Worm (Caenorhabditis elegans) whole organism, L3 larva: ENCODE results near the gene E02H1.6.
A peak's percentile ranks its signal among the peaks of the same experiment; 100 is the strongest.

Source experiments
- R02D3.7 ChIP-seq: fragments of 150-350 bp; optimal IDR thresholded peaks from 2 replicates; lab custom pipeline; 2014; ENCODE audit warnings: missing biosample characterization, missing genetic modification characterization
- aly-2 ChIP-seq: fragments of 150-350 bp; optimal IDR thresholded peaks from 2 replicates; lab custom pipeline; 2014; ENCODE audit warnings: missing biosample characterization, missing genetic modification characterization
- ama-1 ChIP-seq: fragments of 150-350 bp; optimal IDR thresholded peaks from 2 replicates; lab custom pipeline; 2018
- ceh-16 ChIP-seq: sonication (generic microtip); optimal IDR thresholded peaks from 2 replicates; lab custom pipeline; 2017; ENCODE audit warnings: missing biosample characterization, missing genetic modification characterization
- ceh-28 ChIP-seq: fragments of 150-350 bp; optimal IDR thresholded peaks from 2 replicates; lab custom pipeline; 2014; ENCODE audit warnings: missing biosample characterization, missing genetic modification reagents, missing genetic modification characterization
- ceh-82 ChIP-seq: fragments of 150-350 bp; optimal IDR thresholded peaks from 2 replicates; lab custom pipeline; 2014; ENCODE audit warnings: missing biosample characterization, missing genetic modification characterization
- ceh-9 ChIP-seq: sonication (generic microtip); optimal IDR thresholded peaks from 2 replicates; lab custom pipeline; 2018; ENCODE audit warnings: missing biosample characterization, missing genetic modification characterization
- daf-12 ChIP-seq: fragments of 150-350 bp; optimal IDR thresholded peaks from 2 replicates; lab custom pipeline; 2014; ENCODE audit warnings: missing biosample characterization, missing genetic modification reagents, missing genetic modification characterization
- egl-27 ChIP-seq: sonication (generic microtip); optimal IDR thresholded peaks from 4 replicates; lab custom pipeline; 2017; ENCODE audit warnings: missing biosample characterization, missing genetic modification reagents, missing genetic modification characterization
- egl-5 ChIP-seq: fragments of 150-350 bp; optimal IDR thresholded peaks from 2 replicates; lab custom pipeline; 2017; ENCODE audit warnings: missing biosample characterization, missing genetic modification reagents, missing genetic modification characterization, inconsistent platforms
- elt-1 ChIP-seq: fragments of 150-350 bp; optimal IDR thresholded peaks from 2 replicates; lab custom pipeline; 2014; ENCODE audit warnings: missing biosample characterization, missing genetic modification characterization
- elt-2 ChIP-seq: sonication (generic microtip); optimal IDR thresholded peaks from 2 replicates; lab custom pipeline; 2016; ENCODE audit warnings: missing genetic modification reagents, mild to moderate bottlenecking, missing genetic modification characterization, missing compliant biosample characterization
- eor-1 ChIP-seq, 2 experiments: fragments of 150-350 bp; optimal IDR thresholded peaks; 2 replicates each; lab custom pipeline; 2014 to 2018; ENCODE audit warnings: missing biosample characterization in 2 of 2, missing genetic modification characterization in 2 of 2
- fkh-10 ChIP-seq: sonication (generic microtip); optimal IDR thresholded peaks from 2 replicates; lab custom pipeline; 2017; ENCODE audit warnings: missing biosample characterization, missing genetic modification reagents, missing genetic modification characterization
- fkh-2 ChIP-seq: fragments of 150-350 bp; optimal IDR thresholded peaks from 2 replicates; lab custom pipeline; 2014; ENCODE audit warnings: missing biosample characterization, missing genetic modification reagents, missing genetic modification characterization
- fos-1 ChIP-seq: fragments of 150-350 bp; optimal IDR thresholded peaks from 2 replicates; lab custom pipeline; 2014; ENCODE audit warnings: missing biosample characterization, missing genetic modification characterization
- hmg-11 ChIP-seq: sonication (generic microtip); optimal IDR thresholded peaks from 2 replicates; lab custom pipeline; 2016; ENCODE audit warnings: missing genetic modification characterization, missing compliant biosample characterization
- jun-1 ChIP-seq: fragments of 150-350 bp; optimal IDR thresholded peaks from 2 replicates; lab custom pipeline; 2014; ENCODE audit warnings: missing biosample characterization, missing genetic modification reagents, missing genetic modification characterization
- lin-15B ChIP-seq: fragments of 150-350 bp; optimal IDR thresholded peaks from 2 replicates; lab custom pipeline; 2014; ENCODE audit warnings: missing biosample characterization, missing genetic modification characterization
- lin-39 ChIP-seq: fragments of 150-350 bp; optimal IDR thresholded peaks from 2 replicates; lab custom pipeline; 2018; ENCODE audit warnings: missing biosample characterization, missing genetic modification reagents, missing genetic modification characterization
- lsy-12 ChIP-seq: sonication (generic microtip); optimal IDR thresholded peaks from 2 replicates; lab custom pipeline; 2016; ENCODE audit warnings: mild to moderate bottlenecking, missing genetic modification characterization, missing compliant biosample characterization
- mdl-1 ChIP-seq: fragments of 150-350 bp; optimal IDR thresholded peaks from 2 replicates; lab custom pipeline; 2014; ENCODE audit warnings: missing biosample characterization, missing genetic modification characterization
- mml-1 ChIP-seq: fragments of 150-350 bp; sonication (generic microtip); optimal IDR thresholded peaks from 3 replicates; lab custom pipeline; 2014; ENCODE audit warnings: missing biosample characterization, missing genetic modification characterization
- nfya-1 ChIP-seq: sonication (generic microtip); optimal IDR thresholded peaks from 2 replicates; lab custom pipeline; 2017; ENCODE audit warnings: missing genetic modification characterization, mild to moderate bottlenecking, missing compliant biosample characterization, antibody characterized with exemption, moderate library complexity; ENCODE audit not compliant: insufficient read depth
- nhr-12 ChIP-seq: fragments of 150-350 bp; optimal IDR thresholded peaks from 2 replicates; lab custom pipeline; 2014; ENCODE audit warnings: missing biosample characterization, missing genetic modification characterization
- nhr-23 ChIP-seq: fragments of 150-350 bp; optimal IDR thresholded peaks from 2 replicates; lab custom pipeline; 2014; ENCODE audit warnings: missing biosample characterization, missing genetic modification reagents, missing genetic modification characterization
- nhr-25 ChIP-seq: sonication (generic microtip); optimal IDR thresholded peaks from 2 replicates; lab custom pipeline; 2017; ENCODE audit warnings: missing biosample characterization, missing genetic modification characterization
- nhr-28 ChIP-seq: fragments of 150-350 bp; optimal IDR thresholded peaks from 2 replicates; lab custom pipeline; 2014; ENCODE audit warnings: missing biosample characterization, missing genetic modification characterization
- nhr-43 ChIP-seq: sonication (generic microtip); optimal IDR thresholded peaks from 2 replicates; lab custom pipeline; 2016; ENCODE audit warnings: mild to moderate bottlenecking, missing genetic modification characterization, missing compliant biosample characterization; ENCODE audit not compliant: poor library complexity, severe bottlenecking
- nhr-67 ChIP-seq: fragments of 150-350 bp; optimal IDR thresholded peaks from 2 replicates; lab custom pipeline; 2014; ENCODE audit warnings: missing biosample characterization, missing genetic modification characterization
- nhr-76 ChIP-seq: fragments of 150-350 bp; sonication (generic microtip); optimal IDR thresholded peaks from 5 replicates; lab custom pipeline; 2014; ENCODE audit warnings: missing biosample characterization, missing genetic modification characterization
- nhr-77 ChIP-seq: fragments of 150-350 bp; optimal IDR thresholded peaks from 2 replicates; lab custom pipeline; 2014; ENCODE audit warnings: missing biosample characterization, missing genetic modification characterization
- pha-4 ChIP-seq: fragments of 150-350 bp; optimal IDR thresholded peaks from 2 replicates; lab custom pipeline; 2014; ENCODE audit warnings: missing biosample characterization, missing genetic modification reagents, missing genetic modification characterization
- pqm-1 ChIP-seq: fragments of 150-350 bp; optimal IDR thresholded peaks from 2 replicates; lab custom pipeline; 2017; ENCODE audit warnings: missing biosample characterization, missing genetic modification characterization, inconsistent platforms
- snpc-4 ChIP-seq: fragments of 150-350 bp; optimal IDR thresholded peaks from 2 replicates; lab custom pipeline; 2014; ENCODE audit warnings: missing biosample characterization, missing genetic modification characterization
- tbx-2 ChIP-seq: sonication (generic microtip); optimal IDR thresholded peaks from 2 replicates; lab custom pipeline; 2016; ENCODE audit warnings: mild to moderate bottlenecking, missing genetic modification characterization, missing compliant biosample characterization
- unc-39 ChIP-seq: sonication (generic microtip); optimal IDR thresholded peaks from 4 replicates; lab custom pipeline; 2017; ENCODE audit warnings: missing biosample characterization, missing genetic modification characterization
- ztf-11 ChIP-seq: fragments of 150-350 bp; optimal IDR thresholded peaks from 2 replicates; lab custom pipeline; 2014; ENCODE audit warnings: missing biosample characterization, missing genetic modification characterization

The E02H1.6 gene

ce11 chrII:9624110-9624695, 27.7 kb downstream of the E02H1.6 start, which contains the start of the genes dnj-20 and ZK1307.8:
Gene dnj-20, minus strand, starts transcription at chrII:9624176.
Gene ZK1307.8, plus strand, starts transcription at chrII:9624613.
- peak; percentile 33 for TF ChIP-seq hmg-11 (tag; lab: Kevin White, UChicago)
- peak; percentile 45 for TF ChIP-seq elt-2 (tag; lab: Kevin White, UChicago)
- peak; percentile 34 for TF ChIP-seq nfya-1
- peak; percentile 34 for TF ChIP-seq pqm-1
- no peak for TF ChIP-seq ceh-28
- peak; percentile 9 for TF ChIP-seq pha-4 (tag; lab: Kevin White, UChicago)
- no peak for TF ChIP-seq egl-5 (tag; lab: Kevin White, UChicago)
- TF ChIP-seq lin-39 (tag; lab: Kevin White, UChicago), result peak; percentile 22
- peak; percentile 40 for TF ChIP-seq lin-15B (tag; lab: Kevin White, UChicago)

- no peak for TF ChIP-seq daf-12 (tag; lab: Kevin White, UChicago)
- TF ChIP-seq mdl-1 (tag; lab: Kevin White, UChicago), result no peak
- TF ChIP-seq tbx-2, result no peak
- TF ChIP-seq ceh-9 (tag; lab: Kevin White, UChicago), result no peak
- no peak for TF ChIP-seq nhr-12 (tag; lab: Kevin White, UChicago)
These were observed 29.4 kb downstream of the E02H1.6 start for ce11 chrII:9625930-9626329.

ce11 chrII:9636300-9636699, 39.8 kb downstream of the E02H1.6 start, which contains the start of gene ZK1307.7:
Gene ZK1307.7, plus strand, starts transcription at chrII:9636600.
- TF ChIP-seq fkh-10 (GFP tag; lab: Kevin White, UChicago) (no peak), lin-15B (tag; lab: Kevin White, UChicago) (no peak), nhr-77 (tag; lab: Kevin White, UChicago) (no peak), egl-5 (tag; lab: Kevin White, UChicago) (no peak), lsy-12 (no peak), tbx-2 (no peak), ceh-16 (no peak), eor-1 (tag; optimal IDR thresholded peaks at IDR 0.05; lab: Kevin White, UChicago) (no peak), daf-12 (tag; lab: Kevin White, UChicago) (no peak), nhr-43 (no peak), fkh-2 (tag; lab: Kevin White, UChicago) (no peak), ceh-28 (no peak), mdl-1 (tag; lab: Kevin White, UChicago) (no peak), snpc-4 (no peak), nhr-28 (no peak)

- TF ChIP-seq nhr-23 (peak; percentile 24), R02D3.7 (tag; lab: Kevin White, UChicago) (no peak)
These were observed 47.9 kb downstream of the E02H1.6 start, which contains the start of gene fzr-1 for ce11 chrII:9644438-9644837. Gene fzr-1, minus strand, starts transcription at chrII:9644466.

- TF ChIP-seq elt-1 (peak; percentile 96), elt-2 (tag; lab: Kevin White, UChicago) (peak; percentile 70), ama-1 (lab: Kevin White, UChicago) (no peak), snpc-4 (no peak), R02D3.7 (tag; lab: Kevin White, UChicago) (no peak), nhr-25 (tag; lab: Kevin White, UChicago) (peak; percentile 58), ceh-16 (peak; percentile 7), pha-4 (tag; lab: Kevin White, UChicago) (peak; percentile 31), pqm-1 (peak; percentile 72)
These were observed 48.6 kb downstream of the E02H1.6 start for ce11 chrII:9644940-9645634.

- TF ChIP-seq nfya-1 (peak; percentile 88), elt-2 (tag; lab: Kevin White, UChicago) (peak; percentile 60), nhr-43 (peak; percentile 41), nhr-28 (no peak), lsy-12 (peak; percentile 56), mml-1 (tag; lab: Kevin White, UChicago) (no peak), ceh-9 (tag; lab: Kevin White, UChicago) (no peak), snpc-4 (peak; percentile 4), eor-1 (tag; optimal IDR thresholded peaks at IDR 0.05; lab: Kevin White, UChicago) (no peak), pqm-1 (peak; percentile 13), elt-1 (peak; percentile 73), ztf-11 (tag; lab: Kevin White, UChicago) (no peak), ceh-16 (no peak), nhr-67 (no peak), fos-1 (tag; lab: Kevin White, UChicago) (no peak), ceh-82 (no peak), nhr-76 (tag; lab: Kevin White, UChicago) (no peak), nhr-25 (tag; lab: Kevin White, UChicago) (peak; percentile 88), ama-1 (lab: Kevin White, UChicago) (peak; percentile 86), ceh-28 (peak; percentile 85), lin-39 (tag; lab: Kevin White, UChicago) (peak; percentile 11), fkh-2 (tag; lab: Kevin White, UChicago) (no peak), jun-1 (tag; lab: Kevin White, UChicago) (peak; percentile 43), unc-39 (no peak), egl-5 (tag; lab: Kevin White, UChicago) (peak; percentile 92), egl-27 (no peak), nhr-23 (peak; percentile 76), aly-2 (tag; lab: Kevin White, UChicago) (no peak)
These were observed 49.6 kb downstream of the E02H1.6 start for ce11 chrII:9646122-9646555.
